Worm (Caenorhabditis elegans): Measurements from ENCODE around the gene srm-3.

srm-3 gene

DNA sequence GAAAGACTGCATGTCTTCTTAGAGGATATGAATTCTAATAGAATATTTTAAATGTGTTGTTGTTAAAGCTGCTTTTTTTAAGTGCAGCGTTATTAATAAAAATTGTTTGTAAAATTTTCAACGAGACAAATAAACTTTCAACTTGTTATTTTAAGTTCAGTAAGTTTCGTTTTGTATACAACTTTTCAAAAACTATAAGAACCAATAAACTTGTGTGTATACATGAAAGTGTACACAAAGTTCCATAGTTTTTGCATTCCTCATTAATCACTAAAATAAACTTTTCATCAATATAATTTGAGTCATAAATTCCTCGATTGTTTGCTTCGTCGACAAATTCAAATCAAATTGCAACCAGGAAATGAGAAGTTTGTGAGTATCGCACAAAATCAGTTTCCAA is at the start of gene srm-3:
srm-3 (plus strand) TSS at position 301 of the 400 bp plus-strand sequence.
- TF ChIP-seq ztf-1 (GFP tag; conservative IDR thresholded peaks at IDR 0.05), result no peak
- no peak for TF ChIP-seq R02D3.7 (tag; optimal IDR thresholded peaks at IDR 0.05)
- no peak for TF ChIP-seq sem-4 (tag; optimal IDR thresholded peaks at IDR 0.05)
- no peak for TF ChIP-seq unc-39 (tag; optimal IDR thresholded peaks at IDR 0.05)

DNA sequence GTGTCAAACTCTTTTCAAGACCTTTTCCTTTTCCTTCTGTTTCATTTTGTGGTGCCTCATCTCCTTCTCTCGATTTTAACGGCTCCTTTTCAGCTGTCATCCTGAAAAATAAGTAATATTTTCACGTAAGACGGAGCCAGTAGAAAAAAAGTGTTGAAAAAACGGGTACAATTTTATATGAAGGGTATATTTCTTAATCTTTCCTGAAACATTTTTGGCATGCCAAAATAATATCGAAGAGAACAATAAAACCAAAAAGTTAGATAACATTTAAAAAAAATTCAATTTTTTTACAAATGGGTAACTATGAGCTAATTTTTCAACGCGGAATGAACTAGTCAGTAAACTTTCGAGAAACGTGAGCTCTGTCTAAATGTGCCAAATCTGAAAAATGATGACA is 47.2 kb upstream of the srm-3 start, which contains the start of gene aat-1:
aat-1 (minus strand) TSS at position 101 of the 400 bp plus-strand sequence.
- TF ChIP-seq unc-62 (GFP tag; optimal IDR thresholded peaks at IDR 0.05) (no peak), dmd-4 (tag; optimal IDR thresholded peaks at IDR 0.05) (no peak), gmeb-1 (tag; optimal IDR thresholded peaks at IDR 0.05) (no peak), nhr-129 (tag; optimal IDR thresholded peaks at IDR 0.05) (no peak), nhr-6 (tag; optimal IDR thresholded peaks at IDR 0.05) (no peak), alr-1 (tag; optimal IDR thresholded peaks at IDR 0.05) (no peak), snpc-4 (tag; optimal IDR thresholded peaks at IDR 0.05) (no peak)

DNA sequence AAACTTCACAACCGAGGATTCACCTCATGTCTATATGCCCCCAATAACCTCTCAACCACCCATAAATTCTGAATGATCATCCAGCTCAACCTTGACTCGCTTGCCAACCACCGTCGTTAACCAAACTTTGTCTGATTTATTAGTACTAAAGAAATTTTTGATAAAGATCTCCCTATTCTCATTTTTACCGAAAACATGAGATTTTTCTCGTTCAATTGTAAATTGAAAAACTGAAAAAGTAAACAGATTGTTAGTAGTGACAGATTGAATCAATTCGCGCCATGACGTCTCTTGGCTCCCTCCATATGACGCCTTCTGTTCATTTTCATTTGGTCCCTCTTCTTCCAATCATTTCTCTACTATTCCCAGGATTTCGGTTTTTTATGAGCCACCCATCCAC is 40.8 kb upstream of the srm-3 start:
- TF ChIP-seq ceh-16 (tag; optimal IDR thresholded peaks at IDR 0.05) (peak; percentile 39), aly-2 (tag; optimal IDR thresholded peaks at IDR 0.05) (no peak)

DNA sequence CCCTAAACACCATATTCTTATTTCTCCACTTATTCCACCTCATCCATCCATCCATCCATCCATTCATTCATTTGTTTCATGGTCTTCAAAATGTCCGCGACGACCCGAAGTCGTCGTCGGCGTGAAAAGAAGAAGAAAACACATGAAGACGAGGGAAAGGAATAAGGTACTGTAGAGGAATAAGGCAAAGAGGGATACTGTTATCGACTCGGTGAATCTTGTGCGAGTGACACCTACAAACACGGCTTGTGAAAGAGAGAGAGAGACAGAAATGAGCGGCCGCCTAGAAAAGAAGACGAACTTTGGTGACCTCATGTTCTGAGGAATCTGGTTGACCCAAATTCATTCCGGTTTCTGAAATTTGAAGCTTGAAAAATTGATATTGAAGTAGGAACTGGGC is 39.7 kb upstream of the srm-3 start:
- TF ChIP-seq F13H6.1 (tag; optimal IDR thresholded peaks at IDR 0.05) (no peak), elt-1 (tag; optimal IDR thresholded peaks at IDR 0.05) (peak; percentile 40)

DNA sequence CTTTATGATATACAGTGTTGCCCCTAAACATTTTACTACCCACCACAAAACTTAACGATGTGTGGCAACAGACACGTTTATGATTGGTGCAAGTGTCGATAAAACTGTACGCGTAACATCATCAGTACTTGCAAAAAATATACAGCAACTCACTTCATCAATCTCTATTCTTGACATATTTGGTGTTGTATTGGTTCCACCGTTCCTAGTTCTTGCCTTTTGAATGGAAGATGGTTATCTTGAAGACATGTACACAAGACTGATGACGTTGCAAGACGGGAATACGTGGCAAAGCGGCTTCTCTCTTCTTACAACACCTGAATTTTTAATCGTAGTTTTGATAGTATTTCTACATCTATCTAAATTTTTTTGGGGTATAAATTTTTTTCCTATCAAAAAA is 37.9 kb upstream of the srm-3 start:
- TF ChIP-seq elt-1 (tag; optimal IDR thresholded peaks at IDR 0.05) (peak; percentile 26), C34F6.9 (tag; optimal IDR thresholded peaks at IDR 0.05) (no peak), unc-39 (tag; optimal IDR thresholded peaks at IDR 0.05) (no peak), snpc-4 (tag; optimal IDR thresholded peaks at IDR 0.05) (no peak), crh-2 (tag; optimal IDR thresholded peaks at IDR 0.05) (peak; percentile 37), nhr-237 (tag; optimal IDR thresholded peaks at IDR 0.05) (no peak), R02D3.7 (tag; optimal IDR thresholded peaks at IDR 0.05) (no peak)

DNA sequence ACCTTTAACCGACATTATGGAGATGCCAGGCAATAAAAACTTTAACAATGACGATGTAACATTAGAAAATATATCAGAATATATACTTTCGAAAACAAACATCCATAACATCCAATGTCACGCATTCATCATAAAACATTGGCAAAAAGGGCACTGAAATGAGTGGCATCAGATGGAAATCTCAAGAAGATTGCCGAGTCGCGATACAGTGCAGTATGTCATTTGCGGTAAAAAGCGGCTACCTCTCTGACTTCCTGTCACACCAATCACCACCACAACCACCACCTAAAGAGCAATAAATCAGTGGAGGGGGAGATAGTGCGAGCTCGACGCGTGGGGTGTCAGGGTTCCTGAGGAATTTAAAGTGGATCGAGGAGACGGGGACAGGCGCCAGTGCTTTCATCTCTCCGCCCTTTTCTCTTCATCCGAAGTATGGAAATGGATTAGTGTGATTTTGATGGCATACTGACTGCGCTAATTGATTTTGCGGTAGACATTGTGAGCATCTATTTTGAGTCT is 35.7 kb upstream of the srm-3 start:
- TF ChIP-seq elt-1 (tag; optimal IDR thresholded peaks at IDR 0.05) (peak; percentile 60), nhr-23 (tag; optimal IDR thresholded peaks at IDR 0.05) (peak; percentile 97), unc-62 (GFP tag; optimal IDR thresholded peaks at IDR 0.05) (no peak)

DNA sequence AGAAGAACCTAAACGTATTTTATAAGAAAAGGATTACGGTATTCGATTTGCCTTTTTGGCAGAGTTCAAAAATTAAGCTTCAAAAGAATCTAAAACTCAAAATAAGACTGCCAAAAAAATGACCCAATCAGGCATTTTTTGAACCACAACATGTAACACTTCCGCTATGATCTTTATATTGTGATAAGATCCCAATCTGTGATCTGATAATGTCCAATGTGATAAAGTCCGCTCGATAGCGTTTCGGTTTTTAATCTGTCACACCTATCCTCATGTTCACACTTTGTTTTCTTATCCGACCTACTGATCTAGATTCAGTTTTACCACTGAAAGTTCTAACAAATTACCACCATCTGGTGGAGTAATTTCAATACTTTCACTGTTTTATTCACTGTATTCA is 34.7 kb upstream of the srm-3 start:
- TF ChIP-seq elt-1 (tag; optimal IDR thresholded peaks at IDR 0.05) (peak; percentile 93), dmd-4 (tag; optimal IDR thresholded peaks at IDR 0.05) (no peak), egl-27 (tag; optimal IDR thresholded peaks at IDR 0.05) (no peak), nhr-6 (tag; optimal IDR thresholded peaks at IDR 0.05) (no peak), C34F6.9 (tag; optimal IDR thresholded peaks at IDR 0.05) (no peak), sma-9 (GFP tag; optimal IDR thresholded peaks at IDR 0.05) (peak; percentile 46), sma-9 (tag; optimal IDR thresholded peaks at IDR 0.05) (no peak), nhr-23 (tag; optimal IDR thresholded peaks at IDR 0.05) (peak; percentile 99), mbf-1 (tag; optimal IDR thresholded peaks at IDR 0.05) (no peak), ceh-16 (tag; optimal IDR thresholded peaks at IDR 0.05) (no peak)

DNA sequence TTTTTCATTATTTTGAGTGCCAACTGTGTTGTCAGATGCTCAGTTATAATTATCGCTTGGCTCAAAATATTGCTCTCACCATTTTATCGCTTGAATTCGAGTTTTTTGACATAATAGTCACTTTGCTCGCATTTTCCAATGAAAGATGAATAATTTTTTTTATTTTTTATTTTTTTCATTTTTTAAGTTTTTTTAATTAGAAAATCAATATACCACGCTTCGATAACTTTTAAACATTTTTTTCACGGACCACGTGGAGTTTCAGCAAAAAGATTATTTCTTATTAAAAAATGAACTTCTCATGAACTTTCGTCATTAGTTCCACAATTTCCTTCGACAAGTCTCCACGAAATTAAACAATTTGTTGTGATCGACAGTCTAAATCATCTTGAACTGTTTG is 34.1 kb upstream of the srm-3 start, which contains the start of gene elt-1:
elt-1 (plus strand) TSS at position 301 of the 400 bp plus-strand sequence.
- TF ChIP-seq ZK546.5 (tag; optimal IDR thresholded peaks at IDR 0.05) (no peak), ztf-11 (tag; optimal IDR thresholded peaks at IDR 0.05) (no peak), unc-39 (tag; optimal IDR thresholded peaks at IDR 0.05) (no peak), ama-1 (optimal IDR thresholded peaks at IDR 0.05) (no peak), aly-2 (tag; optimal IDR thresholded peaks at IDR 0.05) (no peak), elt-1 (tag; optimal IDR thresholded peaks at IDR 0.05) (no peak)

DNA sequence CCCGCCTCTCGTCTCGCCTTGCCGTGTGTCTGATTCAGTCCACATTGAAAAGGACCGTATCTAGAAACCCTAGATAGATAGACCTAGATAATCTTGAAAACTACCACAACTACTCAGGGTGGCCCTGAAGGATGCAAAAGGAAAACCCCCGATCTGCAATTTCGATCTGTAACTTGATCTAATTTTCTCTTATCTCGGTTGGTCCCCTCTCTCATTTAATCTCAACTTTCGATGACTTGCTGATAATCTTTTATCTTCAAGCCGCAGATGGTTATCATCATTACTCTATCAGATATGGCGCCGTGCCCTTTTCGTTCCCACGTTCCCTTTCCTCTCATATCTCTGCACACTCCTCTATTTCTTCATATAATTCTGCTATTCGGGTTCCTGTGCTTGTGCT is 33.3 kb upstream of the srm-3 start:
- TF ChIP-seq nhr-25 (tag; optimal IDR thresholded peaks at IDR 0.05) (peak; percentile 84), C34F6.9 (tag; optimal IDR thresholded peaks at IDR 0.05) (no peak), nhr-11 (tag; optimal IDR thresholded peaks at IDR 0.05) (no peak), ztf-11 (tag; optimal IDR thresholded peaks at IDR 0.05) (no peak), ztf-4 (tag; optimal IDR thresholded peaks at IDR 0.05) (no peak), mab-5 (tag; optimal IDR thresholded peaks at IDR 0.05) (no peak), lin-39 (tag; optimal IDR thresholded peaks at IDR 0.05) (no peak), nhr-23 (tag; optimal IDR thresholded peaks at IDR 0.05) (peak; percentile 100), lsy-2 (tag; optimal IDR thresholded peaks at IDR 0.05) (peak in 1 of 2 experiments; percentile 30), elt-3 (tag; optimal IDR thresholded peaks at IDR 0.05) (no peak), elt-1 (tag; optimal IDR thresholded peaks at IDR 0.05) (peak; percentile 100), gmeb-1 (tag; optimal IDR thresholded peaks at IDR 0.05) (no peak), nhr-77 (tag; optimal IDR thresholded peaks at IDR 0.05) (no peak), skn-1 (tag; optimal IDR thresholded peaks at IDR 0.05) (no peak), blmp-1 (tag; optimal IDR thresholded peaks at IDR 0.05; ENCODE audit: insufficient read depth) (peak; percentile 63), lin-13 (GFP tag; optimal IDR thresholded peaks at IDR 0.05) (no peak), zag-1 (tag; optimal IDR thresholded peaks at IDR 0.05) (no peak), snpc-4 (tag; optimal IDR thresholded peaks at IDR 0.05) (no peak)

All from whole organism, L2 larva.